Worm (Caenorhabditis elegans) whole organism, L1 larva: ENCODE results near the gene srx-17.

Experiments used
- C04F5.9 ChIP-seq: sonication (generic microtip); optimal IDR thresholded peaks from 2 replicates; lab custom pipeline; 2016; ENCODE audit warnings: missing genetic modification characterization, missing compliant biosample characterization
- F16B12.6 ChIP-seq: fragments of 150-350 bp; optimal IDR thresholded peaks from 2 replicates; lab custom pipeline; 2014; ENCODE audit warnings: missing biosample characterization, missing genetic modification characterization
- aha-1 ChIP-seq: fragments of 150-350 bp; optimal IDR thresholded peaks from 2 replicates; lab custom pipeline; 2014; ENCODE audit warnings: missing biosample characterization, missing genetic modification characterization
- alr-1 ChIP-seq: fragments of 200-800 bp; sonication (Bioruptor generic); optimal IDR thresholded peaks from 2 replicates; lab custom pipeline; 2018; ENCODE audit warnings: borderline replicate concordance, mild to moderate bottlenecking, missing genetic modification characterization, missing compliant biosample characterization
- aly-2 ChIP-seq: fragments of 150-350 bp; optimal IDR thresholded peaks from 2 replicates; lab custom pipeline; 2014; ENCODE audit warnings: missing biosample characterization, missing genetic modification characterization
- ceh-82 ChIP-seq, 3 experiments: fragments of 150-350 bp in 1 of 3; sonication (generic microtip) in 2 of 3; optimal IDR thresholded peaks; 2 replicates each; lab custom pipeline; 2014 to 2017; ENCODE audit warnings: missing biosample characterization in 3 of 3, missing genetic modification characterization in 3 of 3
- ces-1 ChIP-seq: fragments of 150-350 bp; optimal IDR thresholded peaks from 2 replicates; lab custom pipeline; 2014; ENCODE audit warnings: missing biosample characterization, missing genetic modification reagents, missing genetic modification characterization
- dpl-1 ChIP-seq, 3 experiments: fragments of 150-350 bp in 2 of 3; sonication (generic microtip) in 1 of 3; optimal IDR thresholded peaks; 2 replicates each; lab custom pipeline; 2014 to 2017; ENCODE audit warnings: missing biosample characterization in 3 of 3, missing genetic modification characterization in 3 of 3, missing genetic modification reagents in 3 of 3
- dsc-1 ChIP-seq: sonication (generic microtip); optimal IDR thresholded peaks from 2 replicates; lab custom pipeline; 2016; ENCODE audit warnings: mild to moderate bottlenecking, missing genetic modification characterization, missing compliant biosample characterization
- efl-1 ChIP-seq, 4 experiments: fragments of 150-350 bp; optimal IDR thresholded peaks in 3 of 4; peaks in 1 of 4; 1 replicate in 1 of 4; 2 replicates in 3 of 4; lab custom pipeline; 2014; ENCODE audit warnings: missing biosample characterization in 2 of 4, missing genetic modification characterization in 2 of 4, missing genetic modification reagents in 2 of 4
- efl-3 ChIP-seq: fragments of 200-800 bp; sonication (Bioruptor generic); optimal IDR thresholded peaks from 2 replicates; lab custom pipeline; 2018; ENCODE audit warnings: mild to moderate bottlenecking, missing genetic modification characterization, missing compliant biosample characterization
- ets-5 ChIP-seq: fragments of 200-800 bp; sonication (Bioruptor generic); IDR thresholded peaks from 2 replicates; pipeline ENCODE4 v1.3.6; 2022; ENCODE audit warnings: missing genetic modification characterization, missing compliant biosample characterization
- fkh-8 ChIP-seq: sonication (generic microtip); optimal IDR thresholded peaks from 2 replicates; lab custom pipeline; 2016; ENCODE audit warnings: mild to moderate bottlenecking, missing genetic modification characterization, missing compliant biosample characterization
- fos-1 ChIP-seq: fragments of 150-350 bp; optimal IDR thresholded peaks from 2 replicates; lab custom pipeline; 2014; ENCODE audit warnings: missing biosample characterization, missing genetic modification characterization
- grh-1 ChIP-seq: fragments of 200-800 bp; sonication (Bioruptor generic); IDR thresholded peaks from 2 replicates; pipeline ENCODE4 v1.3.6; 2022; ENCODE audit warnings: missing genetic modification reagents, missing genetic modification characterization, missing compliant biosample characterization
- hlh-4 ChIP-seq: sonication (generic microtip); optimal IDR thresholded peaks from 2 replicates; lab custom pipeline; 2016; ENCODE audit warnings: mild to moderate bottlenecking, missing genetic modification characterization, missing compliant biosample characterization
- irx-1 ChIP-seq: sonication (generic microtip); optimal IDR thresholded peaks from 2 replicates; lab custom pipeline; 2016; ENCODE audit warnings: missing genetic modification characterization, missing compliant biosample characterization
- isw-1 ChIP-seq: fragments of 200-800 bp; sonication (Bioruptor generic); IDR thresholded peaks from 2 replicates; pipeline ENCODE4 v1.3.6; 2022; ENCODE audit warnings: missing genetic modification characterization, missing compliant biosample characterization
- jun-1 ChIP-seq: fragments of 150-350 bp; optimal IDR thresholded peaks from 2 replicates; lab custom pipeline; 2014; ENCODE audit warnings: missing biosample characterization, missing genetic modification reagents, missing genetic modification characterization
- lin-15B ChIP-seq: fragments of 150-350 bp; sonication (generic microtip); optimal IDR thresholded peaks from 3 replicates; lab custom pipeline; 2014; ENCODE audit warnings: missing biosample characterization, missing genetic modification characterization
- lin-35 ChIP-seq, 2 experiments: fragments of 150-350 bp; optimal IDR thresholded peaks; 2 replicates each; lab custom pipeline; 2014; ENCODE audit warnings: missing biosample characterization in 2 of 2, missing genetic modification characterization in 2 of 2, missing genetic modification reagents in 2 of 2
- lsy-2 ChIP-seq, 2 experiments: fragments of 150-350 bp; optimal IDR thresholded peaks; 2 replicates each; lab custom pipeline; 2014; ENCODE audit warnings: missing biosample characterization in 2 of 2, missing genetic modification characterization in 2 of 2
- mdl-1 ChIP-seq, 2 experiments: fragments of 150-350 bp; optimal IDR thresholded peaks; 2 replicates each; lab custom pipeline; 2014 to 2017; ENCODE audit warnings: missing biosample characterization in 2 of 2, missing genetic modification characterization in 2 of 2, inconsistent platforms in 1 of 2
- nhr-11 ChIP-seq: fragments of 150-350 bp; optimal IDR thresholded peaks from 2 replicates; lab custom pipeline; 2014; ENCODE audit warnings: missing biosample characterization, missing genetic modification characterization
- nhr-19 ChIP-seq: fragments of 200-800 bp; sonication (Bioruptor generic); conservative IDR thresholded peaks from 2 replicates; pipeline ENCODE4 v1.3.6; 2022; ENCODE audit warnings: missing genetic modification characterization, missing compliant biosample characterization
- nhr-20 ChIP-seq: sonication (generic microtip); optimal IDR thresholded peaks from 2 replicates; lab custom pipeline; 2016; ENCODE audit warnings: mild to moderate bottlenecking, missing genetic modification characterization, missing compliant biosample characterization
- nhr-28 ChIP-seq: fragments of 150-350 bp; optimal IDR thresholded peaks from 2 replicates; lab custom pipeline; 2014; ENCODE audit warnings: missing biosample characterization, missing genetic modification characterization
- nhr-71 ChIP-seq: sonication (generic microtip); optimal IDR thresholded peaks from 2 replicates; lab custom pipeline; 2016; ENCODE audit warnings: mild to moderate bottlenecking, missing genetic modification characterization, moderate library complexity, missing compliant biosample characterization
- nhr-77 ChIP-seq: fragments of 150-350 bp; optimal IDR thresholded peaks from 2 replicates; lab custom pipeline; 2014; ENCODE audit warnings: missing biosample characterization, missing genetic modification characterization
- nhr-85 ChIP-seq: sonication (generic microtip); peaks from one replicate; lab custom pipeline; 2016; ENCODE audit warnings: missing genetic modification characterization, inconsistent platforms, missing compliant biosample characterization
- nhr-90 ChIP-seq: sonication (generic microtip); optimal IDR thresholded peaks from 2 replicates; lab custom pipeline; 2016; ENCODE audit warnings: mild to moderate bottlenecking, missing genetic modification characterization, missing compliant biosample characterization; ENCODE audit not compliant: poor library complexity
- pag-3 ChIP-seq: sonication (generic microtip); optimal IDR thresholded peaks from 2 replicates; lab custom pipeline; 2017; ENCODE audit warnings: missing genetic modification characterization, mild to moderate bottlenecking, missing compliant biosample characterization, antibody characterized with exemption, borderline replicate concordance; ENCODE audit not compliant: insufficient read depth
- pax-3 ChIP-seq: fragments of 200-800 bp; sonication (Bioruptor generic); optimal IDR thresholded peaks from 2 replicates; lab custom pipeline; 2018; ENCODE audit warnings: mild to moderate bottlenecking, missing genetic modification characterization, moderate library complexity, missing compliant biosample characterization
- rnt-1 ChIP-seq: sonication (generic microtip); optimal IDR thresholded peaks from 2 replicates; lab custom pipeline; 2016; ENCODE audit warnings: mild to moderate bottlenecking, missing genetic modification characterization, moderate library complexity, missing compliant biosample characterization
- snpc-4 ChIP-seq: fragments of 150-350 bp; optimal IDR thresholded peaks from 2 replicates; lab custom pipeline; 2014; ENCODE audit warnings: missing biosample characterization, missing genetic modification characterization
- snu-23 ChIP-seq: sonication (generic microtip); optimal IDR thresholded peaks from 2 replicates; lab custom pipeline; 2016; ENCODE audit warnings: missing genetic modification characterization, missing compliant biosample characterization
- sup-37 ChIP-seq: fragments of 200-800 bp; sonication (Bioruptor generic); optimal IDR thresholded peaks from 2 replicates; lab custom pipeline; 2018; ENCODE audit warnings: mild to moderate bottlenecking, missing genetic modification characterization, missing compliant biosample characterization
- tlp-1 ChIP-seq: fragments of 150-350 bp; optimal IDR thresholded peaks from 2 replicates; lab custom pipeline; 2014; ENCODE audit warnings: missing biosample characterization, missing genetic modification characterization
- unc-130 ChIP-seq: fragments of 150-350 bp; optimal IDR thresholded peaks from 2 replicates; lab custom pipeline; 2017; ENCODE audit warnings: missing biosample characterization, missing genetic modification characterization, inconsistent platforms
- zip-4 ChIP-seq: fragments of 200-800 bp; sonication (Bioruptor generic); optimal IDR thresholded peaks from 2 replicates; lab custom pipeline; 2018; ENCODE audit warnings: mild to moderate bottlenecking, missing genetic modification characterization, moderate library complexity, missing compliant biosample characterization
- ztf-4 ChIP-seq: fragments of 150-350 bp; optimal IDR thresholded peaks from 2 replicates; lab custom pipeline; 2014; ENCODE audit warnings: missing biosample characterization, missing genetic modification characterization

Gene srx-17

ce11 chrV:13866353-13866752 is 25.3 kb downstream of the srx-17 start, which contains the start of gene nhr-175:
Gene nhr-175 (plus strand): TSS chrV:13866691.
- TF ChIP-seq tlp-1 (no peak), nhr-85 (tag; lab: Kevin White, UChicago) (peak; percentile 61), nhr-19 (no peak), pag-3 (no peak)

ce11 chrV:13869551-13869950 is 28.5 kb downstream of the srx-17 start:
- TF ChIP-seq mdl-1 (tag; optimal IDR thresholded peaks at IDR 0.05; lab: Kevin White, UChicago) (no peak), nhr-19 (peak; percentile 14; the same call in 1 of the 2 replicates), nhr-90 (tag; lab: Kevin White, UChicago) (no peak), nhr-11 (peak; percentile 85)

- no peak for TF ChIP-seq isw-1
- TF ChIP-seq ztf-4 (tag; lab: Kevin White, UChicago): no peak
- TF ChIP-seq dsc-1: no peak
- no peak for TF ChIP-seq efl-3 (GFP tag; lab: Kevin White, UChicago)
- no peak for TF ChIP-seq grh-1 (GFP tag; lab: Robert Waterston, UW)
- TF ChIP-seq nhr-19: no peak
- TF ChIP-seq pag-3: no peak
- TF ChIP-seq hlh-4: no peak
- TF ChIP-seq nhr-28 (tag; lab: Kevin White, UChicago): no peak
- TF ChIP-seq fkh-8 (tag; lab: Kevin White, UChicago): no peak
- TF ChIP-seq efl-1 (optimal IDR thresholded peaks at IDR 0.05; lab: Kevin White, UChicago): no peak
- TF ChIP-seq efl-1 (GFP tag; optimal IDR thresholded peaks at IDR 0.05 in 1 of 2; lab: Kevin White, UChicago): no peak
These were observed 31.9 kb downstream of the srx-17 start, which contains the start of gene cpt-5 for ce11 chrV:13872895-13873294. Gene cpt-5 (plus strand): TSS chrV:13873195.

ce11 chrV:13873323-13873722 is 32.3 kb downstream of the srx-17 start:
- no peak for TF ChIP-seq irx-1
- no peak for TF ChIP-seq nhr-77 (tag; lab: Kevin White, UChicago)
- no peak for TF ChIP-seq tlp-1
- peak; percentile 1 for TF ChIP-seq nhr-85 (tag; lab: Kevin White, UChicago)
- TF ChIP-seq, all 84 proteins: peak for 1

ce11 chrV:13876529-13876928 is 35.5 kb downstream of the srx-17 start, which contains the start of gene T22G5.1:
Gene T22G5.1 (plus strand): TSS chrV:13876829.
- no peak for TF ChIP-seq nhr-77 (tag; lab: Kevin White, UChicago)
- no peak for TF ChIP-seq nhr-20 (tag; lab: Kevin White, UChicago)
- TF ChIP-seq pax-3 (tag; lab: Kevin White, UChicago): no peak

- TF ChIP-seq C04F5.9 (tag; lab: Kevin White, UChicago) (no peak), unc-130 (no peak), sup-37 (GFP tag; lab: Kevin White, UChicago) (no peak), nhr-90 (tag; lab: Kevin White, UChicago) (no peak), isw-1 (no peak), fos-1 (tag; lab: Kevin White, UChicago) (no peak), ceh-82 (tag; optimal IDR thresholded peaks at IDR 0.05; lab: Kevin White, UChicago) (no peak), nhr-85 (tag; lab: Kevin White, UChicago) (peak; percentile 28), snu-23 (GFP tag; lab: Kevin White, UChicago) (peak; percentile 7), aly-2 (tag; lab: Kevin White, UChicago) (no peak), nhr-71 (tag; lab: Kevin White, UChicago) (peak; percentile 26), ztf-4 (tag; lab: Kevin White, UChicago) (no peak), F16B12.6 (tag; lab: Kevin White, UChicago) (no peak), rnt-1 (no peak), snpc-4 (tag; lab: Kevin White, UChicago) (no peak), jun-1 (tag; lab: Kevin White, UChicago) (no peak), dsc-1 (no peak), lin-35 (GFP tag; optimal IDR thresholded peaks at IDR 0.05; lab: Kevin White, UChicago) (peak in 1 of 2 experiments; percentile 20), alr-1 (tag; lab: Kevin White, UChicago) (no peak), ets-5 (no peak), aha-1 (tag; lab: Kevin White, UChicago) (no peak), nhr-77 (tag; lab: Kevin White, UChicago) (no peak), ces-1 (no peak), dpl-1 (GFP tag; optimal IDR thresholded peaks at IDR 0.05; lab: Kevin White, UChicago) (peak in 1 of 3 experiments; percentile 35), lsy-2 (tag; optimal IDR thresholded peaks at IDR 0.05; lab: Kevin White, UChicago) (no peak), zip-4 (GFP tag; lab: Kevin White, UChicago) (no peak), irx-1 (no peak), lin-15B (no peak), pag-3 (peak; percentile 42)
These were observed 37.2 kb downstream of the srx-17 start for ce11 chrV:13878226-13878625.
